Fruit fly (Drosophila melanogaster) whole organism, embryonic: Measurements from ENCODE around the gene foxo.

Source experiments
- Atf-2 ChIP-seq: fragments of 200-800 bp; sonication (Bioruptor generic); optimal IDR thresholded peaks from 2 replicates; lab custom pipeline; 2016; ENCODE audit warnings: missing biosample characterization, missing genetic modification characterization
- CG10654 ChIP-seq: fragments of 200-800 bp; sonication (Bioruptor generic); optimal IDR thresholded peaks from 2 replicates; lab custom pipeline; 2016; ENCODE audit warnings: missing biosample characterization, missing genetic modification characterization
- CG12391 ChIP-seq: fragments of 200-800 bp; sonication (Bioruptor generic); optimal IDR thresholded peaks from 3 replicates; lab custom pipeline; 2018; ENCODE audit warnings: missing biosample characterization, mild to moderate bottlenecking, missing genetic modification characterization, moderate library complexity
- CG13424 ChIP-seq: fragments of 200-800 bp; sonication (Bioruptor generic); optimal IDR thresholded peaks from 2 replicates; lab custom pipeline; 2019; ENCODE audit warnings: missing biosample characterization, mild to moderate bottlenecking, missing genetic modification characterization, moderate library complexity
- CG15601 ChIP-seq: fragments of 200-800 bp; sonication (Bioruptor generic); optimal IDR thresholded peaks from 3 replicates; lab custom pipeline; 2019; ENCODE audit warnings: missing biosample characterization, mild to moderate bottlenecking, missing genetic modification characterization, moderate library complexity
- CG17612 ChIP-seq: fragments of 200-800 bp; sonication (Bioruptor generic); IDR thresholded peaks from 2 replicates; pipeline ENCODE4 v1.3.6; 2022; ENCODE audit warnings: missing biosample characterization, missing genetic modification characterization
- CG18011 ChIP-seq: fragments of 200-800 bp; sonication (Bioruptor generic); optimal IDR thresholded peaks from 2 replicates; lab custom pipeline; 2017; ENCODE audit warnings: missing biosample characterization, missing genetic modification characterization, mild to moderate bottlenecking, moderate library complexity, missing genotype
- CG1832 ChIP-seq: fragments of 200-800 bp; sonication (Bioruptor generic); optimal IDR thresholded peaks from 2 replicates; lab custom pipeline; 2017; ENCODE audit warnings: missing biosample characterization, mild to moderate bottlenecking, missing genetic modification characterization, inconsistent platforms
- CG18764 ChIP-seq: fragments of 200-800 bp; sonication (Bioruptor generic); optimal IDR thresholded peaks from 3 replicates; lab custom pipeline; 2016; ENCODE audit warnings: missing biosample characterization, missing genetic modification characterization
- CG2712 ChIP-seq: fragments of 200-800 bp; optimal IDR thresholded peaks from 3 replicates; lab custom pipeline; 2019; ENCODE audit warnings: missing biosample characterization, mild to moderate bottlenecking, missing genetic modification characterization, moderate library complexity
- CG2889 ChIP-seq: fragments of 200-800 bp; sonication (Bioruptor generic); IDR thresholded peaks from 3 replicates; pipeline ENCODE4 v1.3.6; 2022; ENCODE audit warnings: missing biosample characterization, missing genetic modification characterization
- CG31365 ChIP-seq: fragments of 200-800 bp; sonication (Bioruptor generic); optimal IDR thresholded peaks from 2 replicates; lab custom pipeline; 2018; ENCODE audit warnings: missing biosample characterization, mild to moderate bottlenecking, missing genetic modification characterization
- CG31441 ChIP-seq: fragments of 200-800 bp; sonication (Bioruptor generic); IDR thresholded peaks from 2 replicates; pipeline ENCODE4 v1.3.6; 2022; ENCODE audit warnings: missing biosample characterization, missing genetic modification characterization
- CG32772 ChIP-seq: fragments of 200-800 bp; sonication (Bioruptor generic); IDR thresholded peaks from 2 replicates; pipeline ENCODE4 v1.3.6; 2022; ENCODE audit warnings: missing biosample characterization, missing genetic modification characterization
- CG3838 ChIP-seq: fragments of 200-800 bp; sonication (Bioruptor generic); optimal IDR thresholded peaks from 3 replicates; lab custom pipeline; 2016; ENCODE audit warnings: missing biosample characterization, missing genetic modification characterization
- CG4854 ChIP-seq: fragments of 200-800 bp; sonication (Bioruptor generic); optimal IDR thresholded peaks from 2 replicates; lab custom pipeline; 2016; ENCODE audit warnings: missing biosample characterization, missing genetic modification characterization, inconsistent platforms
- CG7357 ChIP-seq: fragments of 200-800 bp; sonication (Bioruptor generic); IDR thresholded peaks from 3 replicates; pipeline ENCODE4 v1.3.6; 2022; ENCODE audit warnings: missing biosample characterization, missing genetic modification characterization
- CG7839 ChIP-seq: fragments of 200-800 bp; sonication (Bioruptor generic); optimal IDR thresholded peaks from 3 replicates; lab custom pipeline; 2018; ENCODE audit warnings: missing biosample characterization, mild to moderate bottlenecking, missing genetic modification characterization, moderate library complexity
- CG7963 ChIP-seq: fragments of 200-800 bp; sonication (Bioruptor generic); IDR thresholded peaks from 3 replicates; pipeline ENCODE4 v1.3.6; 2022; ENCODE audit warnings: missing biosample characterization, missing genetic modification characterization; ENCODE audit not compliant: partially characterized antibody
- CG8290 ChIP-seq, 3 experiments: fragments of 200-800 bp; sonication (Bioruptor generic); optimal IDR thresholded peaks; 2 replicates each; lab custom pipeline; 2016 to 2019; ENCODE audit warnings: missing biosample characterization in 3 of 3, missing genetic modification characterization in 3 of 3, mild to moderate bottlenecking in 2 of 3, moderate library complexity in 1 of 3
- CG8765 ChIP-seq: fragments of 200-800 bp; sonication (Bioruptor generic); IDR thresholded peaks from 2 replicates; pipeline ENCODE4 v1.3.6; 2022; ENCODE audit warnings: missing biosample characterization, missing genetic modification characterization
- Deaf1 ChIP-seq: fragments of 200-800 bp; optimal IDR thresholded peaks from 3 replicates; lab custom pipeline; 2019; ENCODE audit warnings: missing biosample characterization, mild to moderate bottlenecking, missing genetic modification characterization, moderate library complexity
- Dek ChIP-seq: fragments of 200-800 bp; sonication (Bioruptor generic); optimal IDR thresholded peaks from 3 replicates; lab custom pipeline; 2019; ENCODE audit warnings: missing biosample characterization, mild to moderate bottlenecking, missing genetic modification characterization, moderate library complexity
- Dip3 ChIP-seq: fragments of 200-800 bp; sonication (Bioruptor generic); optimal IDR thresholded peaks from 3 replicates; lab custom pipeline; 2016; ENCODE audit warnings: missing biosample characterization, missing genetic modification characterization
- Eip74EF ChIP-seq, 2 experiments: fragments of 200-800 bp in 1 of 2; fragments of >200 bp in 1 of 2; sonication (Bioruptor generic) in 1 of 2; optimal IDR thresholded peaks; 2 replicates each; lab custom pipeline; 2017 to 2019; ENCODE audit warnings: missing biosample characterization in 2 of 2, missing genetic modification characterization in 2 of 2, mild to moderate bottlenecking in 1 of 2, moderate library complexity in 1 of 2
- HLHmδ ChIP-seq: fragments of 200-800 bp; sonication (Bioruptor generic); optimal IDR thresholded peaks from 2 replicates; lab custom pipeline; 2018; ENCODE audit warnings: missing biosample characterization, mild to moderate bottlenecking, missing genetic modification characterization, moderate library complexity
- Hand ChIP-seq: fragments of 200-800 bp; sonication (Bioruptor generic); optimal IDR thresholded peaks from 2 replicates; lab custom pipeline; 2017; ENCODE audit warnings: mild to moderate bottlenecking, missing biosample characterization, missing genetic modification reagents, missing genetic modification characterization
- Hey ChIP-seq: fragments of 200-800 bp; sonication (Bioruptor generic); optimal IDR thresholded peaks from 3 replicates; lab custom pipeline; 2018; ENCODE audit warnings: missing biosample characterization, mild to moderate bottlenecking, missing genetic modification characterization
- HmgZ ChIP-seq: fragments of 200-800 bp; sonication (Bioruptor generic); optimal IDR thresholded peaks from 2 replicates; lab custom pipeline; 2018; ENCODE audit warnings: missing biosample characterization, mild to moderate bottlenecking, missing genetic modification characterization
- Hmr ChIP-seq: fragments of 200-800 bp; sonication (Bioruptor generic); optimal IDR thresholded peaks from 3 replicates; lab custom pipeline; 2017; ENCODE audit warnings: mild to moderate bottlenecking, missing biosample characterization, missing genetic modification reagents, missing genetic modification characterization
- Hsf ChIP-seq: fragments of 200-800 bp; sonication (Bioruptor generic); optimal IDR thresholded peaks from 3 replicates; lab custom pipeline; 2016; ENCODE audit warnings: missing biosample characterization, missing genetic modification characterization
- PHDP ChIP-seq: fragments of 200-800 bp; sonication (Bioruptor generic); optimal IDR thresholded peaks from 3 replicates; lab custom pipeline; 2018; ENCODE audit warnings: missing biosample characterization, mild to moderate bottlenecking, missing genetic modification characterization, moderate library complexity
- Rfx ChIP-seq: fragments of 200-800 bp; sonication (Bioruptor generic); IDR thresholded peaks from 2 replicates; pipeline ENCODE4 v1.3.6; 2022; ENCODE audit warnings: missing biosample characterization, missing genetic modification characterization
- Scr ChIP-seq: fragments of 200-800 bp; sonication (Bioruptor generic); IDR thresholded peaks from 2 replicates; pipeline ENCODE4 v1.3.6; 2022; ENCODE audit warnings: missing biosample characterization, missing genetic modification characterization; ENCODE audit not compliant: partially characterized antibody
- cato ChIP-seq: fragments of 200-800 bp; sonication (Bioruptor generic); optimal IDR thresholded peaks from 2 replicates; lab custom pipeline; 2016; ENCODE audit warnings: missing biosample characterization, missing genetic modification characterization, borderline replicate concordance
- crp ChIP-seq, 2 experiments: fragments of 200-800 bp; sonication (Bioruptor generic); optimal IDR thresholded peaks; 2 replicates in 1 of 2; 3 replicates in 1 of 2; lab custom pipeline; 2017; ENCODE audit warnings: missing biosample characterization in 2 of 2, missing genetic modification characterization in 2 of 2, mild to moderate bottlenecking in 1 of 2, moderate library complexity in 1 of 2
- emc ChIP-seq: fragments of 200-800 bp; sonication (Bioruptor generic); optimal IDR thresholded peaks from 2 replicates; lab custom pipeline; 2016; ENCODE audit warnings: missing biosample characterization, missing genetic modification characterization
- eve ChIP-seq, 2 experiments: fragments of >200 bp; optimal IDR thresholded peaks; 2 replicates each; lab custom pipeline; 2017; ENCODE audit warnings: missing biosample characterization in 2 of 2, missing genetic modification characterization in 2 of 2
- exex ChIP-seq: fragments of 200-800 bp; sonication (Bioruptor generic); optimal IDR thresholded peaks from 4 replicates; lab custom pipeline; 2018; ENCODE audit warnings: missing biosample characterization, mild to moderate bottlenecking, missing genetic modification characterization, moderate library complexity
- fd64A ChIP-seq: fragments of 200-800 bp; sonication (Bioruptor generic); optimal IDR thresholded peaks from 3 replicates; lab custom pipeline; 2018; ENCODE audit warnings: missing biosample characterization, mild to moderate bottlenecking, missing genetic modification characterization
- fru ChIP-seq: fragments of >200 bp; optimal IDR thresholded peaks from 2 replicates; lab custom pipeline; 2017
- grau ChIP-seq: fragments of 200-800 bp; optimal IDR thresholded peaks from 3 replicates; lab custom pipeline; 2019; ENCODE audit warnings: missing biosample characterization, mild to moderate bottlenecking, missing genetic modification characterization, moderate library complexity
- grn ChIP-seq: fragments of 200-800 bp; sonication (Bioruptor generic); optimal IDR thresholded peaks from 3 replicates; lab custom pipeline; 2017; ENCODE audit warnings: missing biosample characterization, missing genetic modification characterization
- h ChIP-seq: fragments of >200 bp; optimal IDR thresholded peaks from 2 replicates; lab custom pipeline; 2017
- lilli ChIP-seq: fragments of 200-800 bp; sonication (Bioruptor generic); optimal IDR thresholded peaks from 3 replicates; lab custom pipeline; 2016; ENCODE audit warnings: missing biosample characterization, missing genetic modification characterization
- org-1 ChIP-seq: fragments of 200-800 bp; sonication (Bioruptor generic); optimal IDR thresholded peaks from 2 replicates; lab custom pipeline; 2017; ENCODE audit warnings: missing biosample characterization, missing genetic modification characterization
- pb ChIP-seq: fragments of 200-800 bp; sonication (Bioruptor generic); optimal IDR thresholded peaks from 3 replicates; lab custom pipeline; 2016; ENCODE audit warnings: missing biosample characterization, missing genetic modification characterization
- ssp ChIP-seq: fragments of 200-800 bp; sonication (Bioruptor generic); IDR thresholded peaks from 2 replicates; pipeline ENCODE4 v1.3.6; 2022; ENCODE audit warnings: missing biosample characterization, missing genetic modification characterization
- vvl ChIP-seq: fragments of 200-800 bp; sonication (Bioruptor generic); IDR thresholded peaks from 2 replicates; pipeline ENCODE4 v1.3.6; 2022; ENCODE audit warnings: missing biosample characterization, missing genetic modification characterization
- yki ChIP-seq: fragments of >200 bp; optimal IDR thresholded peaks from 3 replicates; lab custom pipeline; 2018
- zen ChIP-seq: fragments of 200-800 bp; sonication (Bioruptor generic); optimal IDR thresholded peaks from 3 replicates; lab custom pipeline; 2018; ENCODE audit warnings: missing biosample characterization, mild to moderate bottlenecking, missing genetic modification characterization, moderate library complexity
- zfh1 ChIP-seq: fragments of 200-800 bp; sonication (Bioruptor generic); IDR thresholded peaks from 3 replicates; pipeline ENCODE4 v1.3.6; 2022; ENCODE audit warnings: missing biosample characterization, missing genetic modification characterization

The foxo gene

dm6 chr3R:14028873-14029369 lies 27.8 kb upstream of the foxo start, which contains the start of gene Cyp6d5 (continued):
- TF ChIP-seq CG32772 (GFP tag; lab: Robert Waterston, UW), result no peak
- peak; percentile 35 for TF ChIP-seq HmgZ (tag; lab: Kevin White, UChicago)
- TF ChIP-seq Rfx (GFP tag; lab: Robert Waterston, UW), result no peak
- TF ChIP-seq emc (GFP tag; lab: Kevin White, UChicago), result no peak
- no peak for TF ChIP-seq CG18764 (GFP tag; lab: Kevin White, UChicago)
- no peak for TF ChIP-seq fru (lab: Kevin White, UChicago)
- no peak for TF ChIP-seq CG18011
- TF ChIP-seq CG12391 (tag; lab: Kevin White, UChicago), result no peak
- no peak for TF ChIP-seq CG2712
- TF ChIP-seq CG31365 (tag; lab: Kevin White, UChicago), result no peak
- no peak for TF ChIP-seq CG7839
- TF ChIP-seq grn (GFP tag; lab: Kevin White, UChicago), result peak; percentile 75
- no peak for TF ChIP-seq Hmr (GFP tag; lab: Kevin White, UChicago)
- no peak for TF ChIP-seq CG17612 (GFP tag; lab: Robert Waterston, UW)
- no peak for TF ChIP-seq CG7357 (GFP tag; lab: Robert Waterston, UW)
- no peak for TF ChIP-seq yki
- no peak for TF ChIP-seq cato (GFP tag; lab: Kevin White, UChicago)
- no peak for TF ChIP-seq pb (GFP tag; lab: Kevin White, UChicago)
- TF ChIP-seq eve (GFP tag; optimal IDR thresholded peaks at IDR 0.05; lab: Kevin White, UChicago), result no peak
- TF ChIP-seq Scr, result no peak
- peak; percentile 42 for TF ChIP-seq Deaf1 (tag; lab: Kevin White, UChicago)
- no peak for TF ChIP-seq grau (tag; lab: Kevin White, UChicago)
- peak; percentile 20 for TF ChIP-seq org-1
- no peak for TF ChIP-seq Dek (tag; lab: Kevin White, UChicago)
- TF ChIP-seq CG3838 (GFP tag; lab: Kevin White, UChicago), result no peak
- peak; percentile 3 for TF ChIP-seq fd64A
- TF ChIP-seq CG1832 (GFP tag; lab: Kevin White, UChicago), result no peak
- no peak for TF ChIP-seq h (lab: Kevin White, UChicago)
- no peak for TF ChIP-seq CG8765 (GFP tag; lab: Robert Waterston, UW)
- no peak for TF ChIP-seq CG8290 (GFP tag; optimal IDR thresholded peaks at IDR 0.05; lab: Kevin White, UChicago)
- TF ChIP-seq CG8290 (tag; optimal IDR thresholded peaks at IDR 0.05; lab: Kevin White, UChicago), result peak in 1 of 2 experiments; percentile 46
- TF ChIP-seq CG31441 (GFP tag; lab: Robert Waterston, UW), result no peak
- no peak for TF ChIP-seq Eip74EF (GFP tag; optimal IDR thresholded peaks at IDR 0.05; lab: Kevin White, UChicago)
- TF ChIP-seq exex (tag; lab: Kevin White, UChicago), result peak; percentile 96
- no peak for TF ChIP-seq CG13424 (tag; lab: Kevin White, UChicago)
- TF ChIP-seq PHDP (tag; lab: Kevin White, UChicago), result peak; percentile 17
- no peak for TF ChIP-seq CG2889 (GFP tag; lab: Robert Waterston, UW)
- TF ChIP-seq Hand (GFP tag; lab: Kevin White, UChicago), result no peak
- TF ChIP-seq Atf-2, result no peak
- no peak for TF ChIP-seq CG7963
- TF ChIP-seq Hey (tag; lab: Kevin White, UChicago), result no peak
- TF ChIP-seq lilli (GFP tag; lab: Kevin White, UChicago), result no peak
- TF ChIP-seq zen (tag; lab: Kevin White, UChicago), result peak; percentile 47
- TF ChIP-seq vvl (GFP tag; lab: Robert Waterston, UW), result no peak
- no peak for TF ChIP-seq ssp
- no peak for TF ChIP-seq Hsf
- no peak for TF ChIP-seq CG10654 (GFP tag; lab: Kevin White, UChicago)
- no peak for TF ChIP-seq zfh1 (GFP tag; lab: Robert Waterston, UW)
- no peak for TF ChIP-seq Dip3 (GFP tag; lab: Kevin White, UChicago)
- peak; percentile 11 for TF ChIP-seq CG15601
- TF ChIP-seq CG4854 (GFP tag; lab: Kevin White, UChicago), result no peak
- TF ChIP-seq HLHmδ, result no peak
- no peak for TF ChIP-seq crp (GFP tag; optimal IDR thresholded peaks at IDR 0.05; lab: Kevin White, UChicago)
